Worm (Caenorhabditis elegans) whole organism, L1 larva: ENCODE data around the gene C07B5.4.

Experiments
- ceh-82 ChIP-seq, 3 experiments: fragments of 150-350 bp in 1 of 3; sonication (generic microtip) in 2 of 3; optimal IDR thresholded peaks; 2 replicates each; lab custom pipeline; 2014 to 2017; ENCODE audit warnings: missing biosample characterization in 3 of 3, missing genetic modification characterization in 3 of 3
- fos-1 ChIP-seq: fragments of 150-350 bp; optimal IDR thresholded peaks from 2 replicates; lab custom pipeline; 2014; ENCODE audit warnings: missing biosample characterization, missing genetic modification characterization
- lin-13 ChIP-seq: fragments of 150-350 bp; optimal IDR thresholded peaks from 2 replicates; lab custom pipeline; 2014; ENCODE audit warnings: missing biosample characterization, missing genetic modification reagents, missing genetic modification characterization
- nhr-77 ChIP-seq: fragments of 150-350 bp; optimal IDR thresholded peaks from 2 replicates; lab custom pipeline; 2014; ENCODE audit warnings: missing biosample characterization, missing genetic modification characterization
- skn-1 ChIP-seq: fragments of 150-350 bp; optimal IDR thresholded peaks from 2 replicates; lab custom pipeline; 2014; ENCODE audit warnings: missing biosample characterization, missing genetic modification characterization
- unc-130 ChIP-seq: fragments of 150-350 bp; optimal IDR thresholded peaks from 2 replicates; lab custom pipeline; 2017; ENCODE audit warnings: missing biosample characterization, missing genetic modification characterization, inconsistent platforms
- ztf-11 ChIP-seq, 2 experiments: sonication (generic microtip); optimal IDR thresholded peaks; 2 replicates each; lab custom pipeline; 2016 to 2017; ENCODE audit warnings: missing genetic modification characterization in 2 of 2, missing biosample characterization in 1 of 2, missing compliant biosample characterization in 1 of 2
- ztf-4 ChIP-seq: fragments of 150-350 bp; optimal IDR thresholded peaks from 2 replicates; lab custom pipeline; 2014; ENCODE audit warnings: missing biosample characterization, missing genetic modification characterization

DNA sequence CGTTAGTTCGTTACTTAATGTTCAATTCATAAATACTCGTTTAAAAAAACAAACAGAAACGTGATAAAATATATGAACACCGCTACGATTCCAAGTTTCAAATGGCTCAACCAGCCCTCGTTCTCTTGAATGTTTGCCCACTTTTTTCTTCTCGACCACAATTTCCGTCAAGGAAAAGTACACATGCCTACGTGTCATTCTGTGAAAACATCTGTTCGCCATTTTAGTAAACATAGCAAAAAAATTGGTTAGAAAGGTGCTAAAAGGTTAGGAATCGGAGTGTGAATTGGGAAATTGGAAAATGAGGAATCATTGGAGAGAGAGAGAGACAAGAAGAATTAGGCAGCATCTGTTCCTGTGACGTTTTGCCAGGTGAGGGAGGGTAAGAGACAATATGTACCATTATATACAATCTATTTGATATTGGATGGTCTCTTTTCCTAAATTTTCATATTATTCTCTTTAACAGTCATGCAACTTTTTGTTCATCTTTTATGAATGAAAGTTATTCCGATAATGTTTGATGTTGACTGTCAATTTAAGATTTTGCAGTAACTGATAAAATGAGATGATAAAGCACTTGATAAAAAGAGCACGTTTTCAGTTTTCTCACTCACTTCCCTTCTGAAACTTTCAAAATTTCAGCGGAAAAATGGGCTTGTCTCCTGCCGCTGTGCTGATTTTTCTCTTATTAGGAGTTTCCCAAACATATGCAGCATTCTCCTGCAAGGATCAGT is 10.0 kb downstream of the C07B5.4 start, which contains the start of gene nuc-1:
- TF ChIP-seq ceh-82 (tag; optimal IDR thresholded peaks at IDR 0.05; lab: Kevin White, UChicago): no peak
- TF ChIP-seq ztf-4: no peak
- no peak for TF ChIP-seq fos-1
- no peak for TF ChIP-seq nhr-77 (tag; lab: Kevin White, UChicago)
- TF ChIP-seq skn-1 (tag; lab: Kevin White, UChicago): no peak
- TF ChIP-seq ztf-11 (tag; optimal IDR thresholded peaks at IDR 0.05; lab: Kevin White, UChicago): no peak
- no peak for TF ChIP-seq lin-13
- TF ChIP-seq unc-130 (tag; lab: Kevin White, UChicago): no peak
